Worm (Caenorhabditis elegans) whole organism, late embryonic: ENCODE results near the gene F15H10.9.

ENCODE experiments used
- dmd-4 ChIP-seq: sonication (generic microtip); optimal IDR thresholded peaks from 2 replicates; lab custom pipeline; 2016; ENCODE audit warnings: borderline replicate concordance, missing genetic modification characterization, missing compliant biosample characterization
- fkh-10 ChIP-seq: fragments of 150-350 bp; optimal IDR thresholded peaks from 2 replicates; lab custom pipeline; 2014; ENCODE audit warnings: missing biosample characterization, missing genetic modification reagents, missing genetic modification characterization
- madf-2 ChIP-seq: sonication (generic microtip); optimal IDR thresholded peaks from 2 replicates; lab custom pipeline; 2017; ENCODE audit warnings: missing genetic modification characterization, missing compliant biosample characterization
- pag-3 ChIP-seq: sonication (generic microtip); optimal IDR thresholded peaks from 2 replicates; lab custom pipeline; 2016; ENCODE audit warnings: missing compliant biosample characterization, missing genetic modification characterization, borderline replicate concordance
- pha-4 ChIP-seq: fragments of 150-350 bp; optimal IDR thresholded peaks from 2 replicates; lab custom pipeline; 2018; ENCODE audit warnings: missing biosample characterization, missing genetic modification reagents, missing genetic modification characterization
- ref-2 ChIP-seq: sonication (generic microtip); optimal IDR thresholded peaks from 2 replicates; lab custom pipeline; 2016; ENCODE audit warnings: missing genetic modification characterization, missing compliant biosample characterization
- tbx-2 ChIP-seq: sonication (generic microtip); optimal IDR thresholded peaks from 2 replicates; lab custom pipeline; 2016; ENCODE audit warnings: missing genetic modification characterization, missing compliant biosample characterization
- ttx-3 ChIP-seq: sonication (generic microtip); optimal IDR thresholded peaks from 2 replicates; lab custom pipeline; 2016; ENCODE audit warnings: missing genetic modification reagents, missing genetic modification characterization, missing compliant biosample characterization
- unc-86 ChIP-seq: sonication (generic microtip); optimal IDR thresholded peaks from 2 replicates; lab custom pipeline; 2016; ENCODE audit warnings: missing genetic modification characterization, missing compliant biosample characterization
- ztf-16 ChIP-seq: sonication (generic microtip); optimal IDR thresholded peaks from 2 replicates; lab custom pipeline; 2017; ENCODE audit warnings: missing genetic modification characterization, missing compliant biosample characterization

ce11 chrV:10388318-10388717 lies 26.2 kb downstream of the F15H10.9 start, which contains the start of gene AC3.5:
- no peak for TF ChIP-seq tbx-2
- no peak for TF ChIP-seq madf-2 (tag; lab: Kevin White, UChicago)
- no peak for TF ChIP-seq unc-86 (tag; lab: Kevin White, UChicago)
- TF ChIP-seq ztf-16 (tag; lab: Kevin White, UChicago) = no peak
- no peak for TF ChIP-seq dmd-4 (tag; lab: Kevin White, UChicago)
- no peak for TF ChIP-seq fkh-10 (GFP tag; lab: Kevin White, UChicago)
- no peak for TF ChIP-seq ref-2 (tag; lab: Kevin White, UChicago)
- no peak for TF ChIP-seq pag-3 (tag; lab: Kevin White, UChicago)
- no peak for TF ChIP-seq ttx-3 (tag; lab: Kevin White, UChicago)
- TF ChIP-seq pha-4 = no peak
